Worm (Caenorhabditis elegans) whole organism, L3 larva: ENCODE results near the gene C27B7.5.

Experiments
- ceh-28 ChIP-seq: fragments of 150-350 bp; optimal IDR thresholded peaks from 2 replicates; lab custom pipeline; 2014; ENCODE audit warnings: missing biosample characterization, missing genetic modification reagents, missing genetic modification characterization
- egl-27 ChIP-seq: sonication (generic microtip); optimal IDR thresholded peaks from 4 replicates; lab custom pipeline; 2017; ENCODE audit warnings: missing biosample characterization, missing genetic modification reagents, missing genetic modification characterization
- eor-1 ChIP-seq, 2 experiments: fragments of 150-350 bp; optimal IDR thresholded peaks; 2 replicates each; lab custom pipeline; 2014 to 2018; ENCODE audit warnings: missing biosample characterization in 2 of 2, missing genetic modification characterization in 2 of 2
- nfya-1 ChIP-seq: sonication (generic microtip); optimal IDR thresholded peaks from 2 replicates; lab custom pipeline; 2017; ENCODE audit warnings: missing genetic modification characterization, mild to moderate bottlenecking, missing compliant biosample characterization, antibody characterized with exemption, moderate library complexity; ENCODE audit not compliant: insufficient read depth
- nhr-25 ChIP-seq: sonication (generic microtip); optimal IDR thresholded peaks from 2 replicates; lab custom pipeline; 2017; ENCODE audit warnings: missing biosample characterization, missing genetic modification characterization
- pha-4 ChIP-seq: fragments of 150-350 bp; optimal IDR thresholded peaks from 2 replicates; lab custom pipeline; 2014; ENCODE audit warnings: missing biosample characterization, missing genetic modification reagents, missing genetic modification characterization
- sea-2 ChIP-seq: fragments of 150-350 bp; sonication (generic microtip); optimal IDR thresholded peaks from 4 replicates; lab custom pipeline; 2014; ENCODE audit warnings: missing biosample characterization, missing genetic modification reagents, missing genetic modification characterization
- snpc-4 ChIP-seq: fragments of 150-350 bp; optimal IDR thresholded peaks from 2 replicates; lab custom pipeline; 2014; ENCODE audit warnings: missing biosample characterization, missing genetic modification characterization
- zag-1 ChIP-seq: fragments of 150-350 bp; optimal IDR thresholded peaks from 2 replicates; lab custom pipeline; 2014; ENCODE audit warnings: missing biosample characterization, missing genetic modification characterization

DNA sequence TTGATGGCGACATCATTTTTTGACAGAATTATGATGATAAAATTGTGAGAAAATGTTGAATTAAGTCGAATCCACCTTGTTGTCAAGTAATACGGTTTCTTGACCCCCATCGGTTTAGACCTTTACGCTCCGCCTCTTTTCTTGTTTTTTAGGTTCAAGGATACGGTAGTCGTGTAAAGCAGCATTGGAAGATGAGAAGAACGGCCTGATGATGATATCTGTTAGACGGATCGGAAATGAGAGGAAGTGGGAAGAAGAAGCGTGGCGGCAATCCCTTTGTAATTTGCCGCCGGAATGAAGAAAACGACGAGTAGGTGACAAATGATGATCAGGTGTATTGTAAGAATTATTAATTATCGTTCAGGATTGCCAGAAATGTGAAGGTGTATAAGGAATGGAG, 21.6 kb upstream of the C27B7.5 start, which contains the start of gene npax-4:
- TF ChIP-seq zag-1 (tag; lab: Kevin White, UChicago) (no peak), nfya-1 (tag; lab: Kevin White, UChicago) (no peak), ceh-28 (no peak), egl-27 (tag; lab: Kevin White, UChicago) (no peak), pha-4 (tag; lab: Kevin White, UChicago) (no peak), sea-2 (GFP tag; lab: Kevin White, UChicago) (no peak), nhr-25 (no peak), eor-1 (tag; optimal IDR thresholded peaks at IDR 0.05; lab: Kevin White, UChicago) (no peak), snpc-4 (tag; lab: Kevin White, UChicago) (no peak)
